Worm (Caenorhabditis elegans) whole organism, midembryonic: ENCODE data around the gene R01B10.2.

Source experiments
- T22C8.4 ChIP-seq: fragments of 200-800 bp; sonication (Bioruptor generic); IDR thresholded peaks from 2 replicates; pipeline ENCODE4 v1.3.6; 2022; ENCODE audit warnings: missing genetic modification characterization, missing compliant biosample characterization
- cog-1 ChIP-seq: sonication (generic microtip); optimal IDR thresholded peaks from 2 replicates; lab custom pipeline; 2016; ENCODE audit warnings: missing genetic modification characterization, missing compliant biosample characterization
- flt-1 ChIP-seq: fragments of 200-800 bp; sonication (Bioruptor generic); IDR thresholded peaks from 2 replicates; pipeline ENCODE4 v1.3.6; 2022; ENCODE audit warnings: missing genetic modification characterization, missing compliant biosample characterization
- klf-2 ChIP-seq: fragments of 200-800 bp; sonication (Bioruptor generic); conservative IDR thresholded peaks from 2 replicates; pipeline ENCODE4 v1.3.6; 2022; ENCODE audit warnings: missing genetic modification reagents, missing genetic modification characterization, missing compliant biosample characterization
- med-1 ChIP-seq: sonication (generic microtip); optimal IDR thresholded peaks from 2 replicates; lab custom pipeline; 2017; ENCODE audit warnings: missing genetic modification characterization, mild to moderate bottlenecking, missing compliant biosample characterization, antibody characterized with exemption, missing genetic modification reagents; ENCODE audit not compliant: insufficient read depth
- tab-1 ChIP-seq: fragments of 200-800 bp; sonication (Bioruptor generic); IDR thresholded peaks from 2 replicates; pipeline ENCODE4 v1.3.6; 2022; ENCODE audit warnings: missing genetic modification characterization, missing compliant biosample characterization
- ztf-23 ChIP-seq: fragments of 200-800 bp; sonication (Bioruptor generic); IDR thresholded peaks from 2 replicates; pipeline ENCODE4 v1.3.6; 2022; ENCODE audit warnings: missing genetic modification reagents, missing genetic modification characterization, missing compliant biosample characterization
- ztf-29 ChIP-seq: fragments of 200-800 bp; sonication (Bioruptor generic); IDR thresholded peaks from 2 replicates; pipeline ENCODE4 v1.3.6; 2022; ENCODE audit warnings: missing genetic modification reagents, missing genetic modification characterization, missing compliant biosample characterization

DNA sequence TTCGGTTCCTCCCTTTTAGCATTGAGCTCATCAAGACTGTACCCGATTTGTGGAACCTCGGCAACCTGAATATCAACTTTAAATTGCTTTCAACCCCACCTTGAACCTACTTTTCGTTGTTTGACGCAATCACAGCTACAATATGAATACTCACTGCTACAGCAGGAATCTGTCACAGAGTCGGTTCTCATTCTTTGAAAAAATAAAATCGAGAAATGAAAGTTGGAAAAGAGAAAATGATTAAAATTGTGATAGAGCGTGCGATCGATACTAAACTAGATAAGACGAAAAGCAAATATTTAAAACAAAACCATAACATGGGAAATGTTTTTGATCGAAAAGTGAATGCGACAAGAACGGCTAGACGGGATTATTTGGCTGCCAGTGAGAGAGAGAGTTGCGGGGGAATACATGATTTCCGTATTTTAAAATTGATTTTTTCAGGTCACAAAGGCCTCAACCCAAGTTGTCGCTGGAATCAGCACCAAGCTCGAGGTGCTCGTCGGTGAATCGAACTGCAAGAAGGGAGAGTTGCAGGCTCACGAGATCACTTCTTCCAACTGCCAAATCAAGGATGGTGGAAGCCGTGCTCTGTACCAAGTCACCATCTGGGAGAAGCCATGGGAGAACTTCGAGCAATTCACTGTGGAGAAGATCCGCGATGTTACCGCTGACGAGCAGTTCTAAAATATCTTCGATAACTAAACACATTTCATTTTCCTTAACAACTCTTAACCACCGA lies 3.7 kb upstream of the R01B10.2 start, which contains the start of gene R01B10.3:
- TF ChIP-seq flt-1: no peak
- TF ChIP-seq ztf-23 (GFP tag; lab: Robert Waterston, UW): no peak
- no peak for TF ChIP-seq T22C8.4
- no peak for TF ChIP-seq med-1 (GFP tag; lab: Kevin White, UChicago)
- no peak for TF ChIP-seq klf-2 (GFP tag; lab: Robert Waterston, UW)
- no peak for TF ChIP-seq ztf-29 (GFP tag; lab: Robert Waterston, UW)
- TF ChIP-seq cog-1 (tag; lab: Kevin White, UChicago): no peak
- TF ChIP-seq tab-1: no peak
